Fruit fly (Drosophila melanogaster) whole organism, embryonic: Measurements from ENCODE around the gene mRpL4.

ENCODE experiments used
- Abd-B ChIP-seq: fragments of 200-800 bp; sonication (Bioruptor generic); optimal IDR thresholded peaks from 2 replicates; lab custom pipeline; 2018; ENCODE audit warnings: missing biosample characterization, mild to moderate bottlenecking, missing genetic modification characterization, moderate library complexity
- Aef1 ChIP-seq: fragments of 200-800 bp; sonication (Bioruptor generic); IDR thresholded peaks from 3 replicates; pipeline ENCODE4 v1.3.6; 2022; ENCODE audit warnings: missing biosample characterization, missing genetic modification characterization
- Bgb ChIP-seq: fragments of 200-800 bp; sonication (Bioruptor generic); IDR thresholded peaks from 2 replicates; pipeline ENCODE4 v1.3.6; 2022; ENCODE audit warnings: missing biosample characterization, missing genetic modification characterization; ENCODE audit not compliant: partially characterized antibody
- BtbVII ChIP-seq: fragments of 200-800 bp; sonication (Bioruptor generic); optimal IDR thresholded peaks from 3 replicates; lab custom pipeline; 2017; ENCODE audit warnings: missing biosample characterization, mild to moderate bottlenecking, missing genetic modification characterization
- CG10147 ChIP-seq: fragments of 200-800 bp; sonication (Bioruptor generic); optimal IDR thresholded peaks from 2 replicates; lab custom pipeline; 2019; ENCODE audit warnings: missing biosample characterization, mild to moderate bottlenecking, missing genetic modification characterization, moderate library complexity
- CG10431 ChIP-seq: fragments of 200-800 bp; sonication (Bioruptor generic); optimal IDR thresholded peaks from 3 replicates; lab custom pipeline; 2018; ENCODE audit warnings: missing biosample characterization, mild to moderate bottlenecking, missing genetic modification characterization
- CG10565 ChIP-seq: fragments of 200-800 bp; sonication (Bioruptor generic); optimal IDR thresholded peaks from 3 replicates; lab custom pipeline; 2016; ENCODE audit warnings: missing biosample characterization, mild to moderate bottlenecking, missing genetic modification characterization
- CG11093 ChIP-seq: fragments of 200-800 bp; sonication (Bioruptor generic); IDR thresholded peaks from 3 replicates; pipeline ENCODE4 v1.3.6; 2022; ENCODE audit warnings: missing biosample characterization, missing genetic modification characterization
- CG12391 ChIP-seq: fragments of 200-800 bp; sonication (Bioruptor generic); optimal IDR thresholded peaks from 3 replicates; lab custom pipeline; 2018; ENCODE audit warnings: missing biosample characterization, mild to moderate bottlenecking, missing genetic modification characterization, moderate library complexity
- CG17359 ChIP-seq: fragments of 200-800 bp; sonication (Bioruptor generic); optimal IDR thresholded peaks from 3 replicates; lab custom pipeline; 2018; ENCODE audit warnings: missing biosample characterization, mild to moderate bottlenecking, missing genetic modification characterization, moderate library complexity
- CG17612 ChIP-seq: fragments of 200-800 bp; sonication (Bioruptor generic); IDR thresholded peaks from 2 replicates; pipeline ENCODE4 v1.3.6; 2022; ENCODE audit warnings: missing biosample characterization, missing genetic modification characterization
- CG30431 ChIP-seq: fragments of 200-800 bp; sonication (Bioruptor generic); optimal IDR thresholded peaks from 2 replicates; lab custom pipeline; 2017; ENCODE audit warnings: missing biosample characterization, missing genetic modification characterization
- CG33557 ChIP-seq: fragments of 200-800 bp; sonication (Bioruptor generic); optimal IDR thresholded peaks from 2 replicates; lab custom pipeline; 2019; ENCODE audit warnings: missing biosample characterization, mild to moderate bottlenecking, missing genetic modification characterization, moderate library complexity
- CG3995 ChIP-seq: fragments of 200-800 bp; sonication (Bioruptor generic); optimal IDR thresholded peaks from 3 replicates; lab custom pipeline; 2016; ENCODE audit warnings: missing biosample characterization, missing genetic modification characterization
- CG5245 ChIP-seq: fragments of 200-800 bp; sonication (Bioruptor generic); optimal IDR thresholded peaks from 3 replicates; lab custom pipeline; 2016; ENCODE audit warnings: missing biosample characterization, missing genetic modification characterization
- CrebB ChIP-seq: fragments of 200-800 bp; sonication (Bioruptor generic); optimal IDR thresholded peaks from 3 replicates; lab custom pipeline; 2018; ENCODE audit warnings: missing biosample characterization, mild to moderate bottlenecking, missing genetic modification characterization
- Dfd ChIP-seq, 2 experiments: fragments of >200 bp; optimal IDR thresholded peaks; 2 replicates each; lab custom pipeline; 2017; ENCODE audit warnings: missing biosample characterization in 2 of 2, missing genetic modification characterization in 2 of 2
- Gug ChIP-seq: fragments of 200-800 bp; sonication (Bioruptor generic); IDR thresholded peaks from 4 replicates; pipeline ENCODE4 v1.3.6; 2022; ENCODE audit warnings: missing biosample characterization, missing genetic modification characterization
- H15 ChIP-seq: fragments of 200-800 bp; sonication (Bioruptor generic); IDR thresholded peaks from 3 replicates; pipeline ENCODE4 v1.3.6; 2022; ENCODE audit warnings: missing biosample characterization, missing genetic modification characterization
- H2.0 ChIP-seq: fragments of 200-800 bp; sonication (Bioruptor generic); IDR thresholded peaks from 2 replicates; pipeline ENCODE4 v1.3.6; 2022; ENCODE audit warnings: missing biosample characterization, missing genetic modification characterization
- HLHmδ ChIP-seq: fragments of 200-800 bp; sonication (Bioruptor generic); optimal IDR thresholded peaks from 2 replicates; lab custom pipeline; 2018; ENCODE audit warnings: missing biosample characterization, mild to moderate bottlenecking, missing genetic modification characterization, moderate library complexity
- Hey ChIP-seq: fragments of 200-800 bp; sonication (Bioruptor generic); optimal IDR thresholded peaks from 3 replicates; lab custom pipeline; 2018; ENCODE audit warnings: missing biosample characterization, mild to moderate bottlenecking, missing genetic modification characterization
- Kr ChIP-seq: fragments of 200-800 bp; sonication (Bioruptor generic); optimal IDR thresholded peaks from 2 replicates; lab custom pipeline; 2017; ENCODE audit warnings: missing biosample characterization, mild to moderate bottlenecking, missing genetic modification characterization
- Nf-YA ChIP-seq: fragments of 200-800 bp; sonication (Bioruptor generic); IDR thresholded peaks from 2 replicates; pipeline ENCODE4 v1.3.6; 2022; ENCODE audit warnings: missing biosample characterization, missing genetic modification characterization
- NfI ChIP-seq: fragments of 200-800 bp; sonication (Bioruptor generic); optimal IDR thresholded peaks from 3 replicates; lab custom pipeline; 2018; ENCODE audit warnings: missing biosample characterization, mild to moderate bottlenecking, missing genetic modification characterization, moderate library complexity
- PHDP ChIP-seq: fragments of 200-800 bp; sonication (Bioruptor generic); optimal IDR thresholded peaks from 3 replicates; lab custom pipeline; 2018; ENCODE audit warnings: missing biosample characterization, mild to moderate bottlenecking, missing genetic modification characterization, moderate library complexity
- Spps ChIP-seq: fragments of 200-800 bp; sonication (Bioruptor generic); optimal IDR thresholded peaks from 2 replicates; lab custom pipeline; 2018; ENCODE audit warnings: missing biosample characterization, mild to moderate bottlenecking, missing genetic modification characterization
- bab2 ChIP-seq: fragments of 200-800 bp; sonication (Bioruptor generic); optimal IDR thresholded peaks from 2 replicates; lab custom pipeline; 2016; ENCODE audit warnings: missing biosample characterization, missing genetic modification characterization
- bbx ChIP-seq: fragments of 200-800 bp; sonication (Bioruptor generic); IDR thresholded peaks from 2 replicates; pipeline ENCODE4 v1.3.6; 2022; ENCODE audit warnings: missing biosample characterization, missing genetic modification characterization; ENCODE audit not compliant: partially characterized antibody
- cad ChIP-seq: fragments of >200 bp; optimal IDR thresholded peaks from 2 replicates; lab custom pipeline; 2017; ENCODE audit warnings: missing biosample characterization, missing genetic modification characterization
- crc ChIP-seq: fragments of 200-800 bp; sonication (Bioruptor generic); optimal IDR thresholded peaks from 2 replicates; lab custom pipeline; 2016; ENCODE audit warnings: missing biosample characterization, missing genetic modification characterization
- croc ChIP-seq: fragments of 200-800 bp; sonication (Bioruptor generic); conservative IDR thresholded peaks from 3 replicates; pipeline ENCODE4 v1.3.6; 2022; ENCODE audit warnings: missing biosample characterization, missing genetic modification characterization
- dan ChIP-seq: fragments of 200-800 bp; sonication (Bioruptor generic); IDR thresholded peaks from 2 replicates; pipeline ENCODE4 v1.3.6; 2022; ENCODE audit warnings: missing biosample characterization, missing genetic modification characterization
- ems ChIP-seq: fragments of 200-800 bp; sonication (Bioruptor generic); optimal IDR thresholded peaks from 3 replicates; lab custom pipeline; 2016; ENCODE audit warnings: missing biosample characterization, missing genetic modification characterization
- eve ChIP-seq, 2 experiments: fragments of >200 bp; optimal IDR thresholded peaks; 2 replicates each; lab custom pipeline; 2017; ENCODE audit warnings: missing biosample characterization in 2 of 2, missing genetic modification characterization in 2 of 2
- ewg ChIP-seq: fragments of 200-800 bp; sonication (Bioruptor generic); optimal IDR thresholded peaks from 3 replicates; lab custom pipeline; 2017; ENCODE audit warnings: mild to moderate bottlenecking, missing biosample characterization, missing genetic modification reagents, missing genetic modification characterization
- grn ChIP-seq: fragments of 200-800 bp; sonication (Bioruptor generic); optimal IDR thresholded peaks from 3 replicates; lab custom pipeline; 2017; ENCODE audit warnings: missing biosample characterization, missing genetic modification characterization
- gro ChIP-seq: fragments of 200-800 bp; sonication (Bioruptor generic); optimal IDR thresholded peaks from 2 replicates; lab custom pipeline; 2016; ENCODE audit warnings: missing biosample characterization, missing genetic modification characterization
- gt ChIP-seq: fragments of 200-800 bp; sonication (Bioruptor generic); IDR thresholded peaks from 2 replicates; pipeline ENCODE4 v1.3.6; 2022; ENCODE audit warnings: missing biosample characterization, missing genetic modification characterization
- ind ChIP-seq: fragments of 200-800 bp; sonication (Bioruptor generic); optimal IDR thresholded peaks from 3 replicates; lab custom pipeline; 2016; ENCODE audit warnings: missing biosample characterization, missing genetic modification characterization
- kah ChIP-seq: fragments of 200-800 bp; sonication (Bioruptor generic); optimal IDR thresholded peaks from 2 replicates; lab custom pipeline; 2018; ENCODE audit warnings: missing biosample characterization, mild to moderate bottlenecking, missing genetic modification characterization
- klu ChIP-seq: fragments of 200-800 bp; sonication (Bioruptor generic); IDR thresholded peaks from 2 replicates; pipeline ENCODE4 v1.3.6; 2022; ENCODE audit warnings: missing biosample characterization, missing genetic modification characterization
- sc ChIP-seq, 3 experiments: fragments of >200 bp in 2 of 3; fragments of 200-800 bp in 1 of 3; sonication (Bioruptor generic) in 1 of 3; optimal IDR thresholded peaks; 2 replicates in 2 of 3; 3 replicates in 1 of 3; lab custom pipeline; 2017; ENCODE audit warnings: mild to moderate bottlenecking in 1 of 3, missing biosample characterization in 1 of 3, missing genetic modification characterization in 1 of 3, missing genetic modification reagents in 1 of 3
- sna ChIP-seq: fragments of 200-800 bp; sonication (Bioruptor generic); IDR thresholded peaks from 2 replicates; pipeline ENCODE4 v1.3.6; 2022; ENCODE audit warnings: missing biosample characterization, missing genetic modification characterization; ENCODE audit not compliant: partially characterized antibody
- sug ChIP-seq: fragments of 200-800 bp; optimal IDR thresholded peaks from 2 replicates; lab custom pipeline; 2019; ENCODE audit warnings: missing biosample characterization, mild to moderate bottlenecking, missing genetic modification characterization, moderate library complexity
- tio ChIP-seq: fragments of 200-800 bp; sonication (Bioruptor generic); optimal IDR thresholded peaks from 2 replicates; lab custom pipeline; 2017; ENCODE audit warnings: missing biosample characterization, missing genetic modification characterization, inconsistent platforms
- twi ChIP-seq: fragments of 200-800 bp; optimal IDR thresholded peaks from 2 replicates; lab custom pipeline; 2019; ENCODE audit warnings: missing biosample characterization, mild to moderate bottlenecking, missing genetic modification characterization, moderate library complexity
- zen2 ChIP-seq: fragments of 200-800 bp; sonication (Bioruptor generic); IDR thresholded peaks from 3 replicates; pipeline ENCODE4 v1.3.6; 2022; ENCODE audit warnings: missing biosample characterization, missing genetic modification characterization; ENCODE audit not compliant: partially characterized antibody
- zf30C ChIP-seq: fragments of 200-800 bp; sonication (Bioruptor generic); optimal IDR thresholded peaks from 3 replicates; lab custom pipeline; 2018; ENCODE audit warnings: missing biosample characterization, mild to moderate bottlenecking, missing genetic modification characterization

Gene mRpL4

dm6 chr2L:16279774-16280252 lies 49.1 kb downstream of the mRpL4 start (continued):
- TF ChIP-seq HLHmδ (GFP tag; lab: Kevin White, UChicago) = no peak
- peak; percentile 92 for TF ChIP-seq Abd-B
- peak; percentile 56; the same call in 2 of the 3 replicates for TF ChIP-seq Aef1 (GFP tag; lab: Robert Waterston, UW)
- TF ChIP-seq dan (GFP tag; lab: Robert Waterston, UW) = no peak
- peak; percentile 45 for TF ChIP-seq CG10565 (GFP tag; lab: Kevin White, UChicago)
- peak; percentile 92 for TF ChIP-seq ind (GFP tag; lab: Kevin White, UChicago)
- peak; percentile 84 for TF ChIP-seq BtbVII (GFP tag; lab: Kevin White, UChicago)
- peak; percentile 71 for TF ChIP-seq H2.0
- no peak for TF ChIP-seq Kr (GFP tag; lab: Kevin White, UChicago)
- peak; percentile 76 for TF ChIP-seq CG10431
- no peak for TF ChIP-seq Hey (tag; lab: Kevin White, UChicago)
- peak in 1 of 2 experiments; percentile 97 for TF ChIP-seq eve (GFP tag; optimal IDR thresholded peaks at IDR 0.05; lab: Kevin White, UChicago)
- peak; percentile 96 for TF ChIP-seq CG12391 (tag; lab: Kevin White, UChicago)
- peak; percentile 47 for TF ChIP-seq bbx (GFP tag; lab: Robert Waterston, UW)
- no peak for TF ChIP-seq zf30C (GFP tag; lab: Kevin White, UChicago)
- TF ChIP-seq CG3995 = peak; percentile 41
- TF ChIP-seq Dfd (GFP tag; optimal IDR thresholded peaks at IDR 0.05; lab: Kevin White, UChicago) = no peak
- TF ChIP-seq PHDP (tag; lab: Kevin White, UChicago) = peak; percentile 94
- TF ChIP-seq Gug = peak; percentile 61; the same call in 2 of the 4 replicates
- TF ChIP-seq CG30431 (GFP tag; lab: Kevin White, UChicago) = peak; percentile 75
- peak; percentile 78 for TF ChIP-seq Spps (tag; lab: Kevin White, UChicago)
- TF ChIP-seq ewg (GFP tag; lab: Kevin White, UChicago) = peak; percentile 90
- peak; percentile 20 for TF ChIP-seq gro
- 0 out of 2 replicates have a peak, but pooled peaks have one; percentile 12 for TF ChIP-seq Nf-YA (GFP tag; lab: Robert Waterston, UW)
- peak; percentile 88 for TF ChIP-seq ems (GFP tag; lab: Kevin White, UChicago)
- peak; percentile 68 for TF ChIP-seq sug (tag; lab: Kevin White, UChicago)
- TF ChIP-seq twi (tag; lab: Kevin White, UChicago) = peak; percentile 92
- peak; percentile 74 for TF ChIP-seq cad (GFP tag; lab: Kevin White, UChicago)
- TF ChIP-seq klu (GFP tag; lab: Robert Waterston, UW) = no peak; the same call in 1 of the 2 replicates
- no peak for TF ChIP-seq sna (GFP tag; lab: Robert Waterston, UW)
- peak; percentile 79 for TF ChIP-seq CG11093 (GFP tag; lab: Robert Waterston, UW)
- peak; percentile 60 for TF ChIP-seq grn
- no peak for TF ChIP-seq Bgb
- peak; percentile 80 for TF ChIP-seq croc (GFP tag; lab: Robert Waterston, UW)
- peak; percentile 91 for TF ChIP-seq tio
- TF ChIP-seq gt (GFP tag; lab: Robert Waterston, UW) = 0 out of 2 replicates have a peak, but pooled peaks have one; percentile 46
- TF ChIP-seq H15 (GFP tag; lab: Robert Waterston, UW) = peak; percentile 74; the same call in 2 of the 3 replicates
- no peak for TF ChIP-seq CG17612 (GFP tag; lab: Robert Waterston, UW)
- peak; percentile 75 for TF ChIP-seq CrebB (tag; lab: Kevin White, UChicago)
- TF ChIP-seq CG17359 (tag; lab: Kevin White, UChicago) = peak; percentile 95
- TF ChIP-seq zen2 (GFP tag; lab: Robert Waterston, UW) = no peak
- TF ChIP-seq NfI = peak; percentile 90
- peak; percentile 84 for TF ChIP-seq kah (GFP tag; lab: Kevin White, UChicago)
- peak; percentile 11 for TF ChIP-seq crc (GFP tag; lab: Kevin White, UChicago)
- peak; percentile 76 for TF ChIP-seq CG5245
- peak; percentile 86 for TF ChIP-seq CG10147 (GFP tag; lab: Kevin White, UChicago)
- TF ChIP-seq sc (optimal IDR thresholded peaks at IDR 0.05; lab: Kevin White, UChicago) = no peak
- peak; percentile 91 for TF ChIP-seq sc (GFP tag; optimal IDR thresholded peaks at IDR 0.05; lab: Kevin White, UChicago)
- TF ChIP-seq bab2 (GFP tag; lab: Kevin White, UChicago) = peak; percentile 82
- TF ChIP-seq CG33557 (GFP tag; lab: Kevin White, UChicago) = peak; percentile 76
